Fruit fly (Drosophila melanogaster): Measurements from ENCODE around the gene NO66.
A peak's percentile ranks its signal among the peaks of the same experiment; 100 is the strongest.

NO66 gene

DNA sequence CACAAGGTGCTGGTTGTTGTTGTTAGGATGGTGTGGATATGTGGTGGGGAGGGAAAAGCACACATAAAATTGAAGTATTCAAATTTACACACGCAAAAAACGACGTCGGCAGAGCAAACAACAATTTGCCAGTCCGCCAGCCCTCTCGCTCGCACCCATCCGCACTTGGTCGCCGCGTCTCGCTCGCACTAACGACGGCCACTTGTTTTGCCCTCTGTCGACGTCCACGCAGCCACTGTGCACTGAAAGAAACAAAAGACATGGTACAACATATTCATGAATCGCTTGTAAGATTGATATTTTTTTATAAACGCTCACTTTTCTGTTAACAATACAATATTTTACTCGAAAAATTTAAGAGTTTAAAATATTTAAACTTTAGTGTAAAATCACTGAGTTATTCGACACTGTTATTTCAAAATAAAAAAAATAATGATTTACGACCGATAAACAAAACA lies 4.7 kb downstream of the NO66 start:
- TF ChIP-seq Hr78 (GFP tag; optimal IDR thresholded peaks at IDR 0.05) (no peak), Vsx2 (GFP tag; optimal IDR thresholded peaks at IDR 0.05; ENCODE audit: partially characterized antibody) (no peak), h (GFP tag; optimal IDR thresholded peaks at IDR 0.05) (peak; percentile 77), CrebA (GFP tag; optimal IDR thresholded peaks at IDR 0.05; ENCODE audit: borderline replicate concordance) (no peak), Sp1 (GFP tag; optimal IDR thresholded peaks at IDR 0.05) (peak; percentile 76), OdsH (GFP tag; optimal IDR thresholded peaks at IDR 0.05) (peak; percentile 71), dl (GFP tag; optimal IDR thresholded peaks at IDR 0.05; ENCODE audit: insufficient read depth in 1 of 2, partially characterized antibody in 2 of 2) (peak in 1 of 2 experiments; percentile 32), Dif (GFP tag; optimal IDR thresholded peaks at IDR 0.05; ENCODE audit: partially characterized antibody) (no peak), woc (GFP tag; optimal IDR thresholded peaks at IDR 0.05) (peak; percentile 62), ey (GFP tag; optimal IDR thresholded peaks at IDR 0.05) (peak; percentile 80), sage (GFP tag; optimal IDR thresholded peaks at IDR 0.05) (no peak), jim (GFP tag; optimal IDR thresholded peaks at IDR 0.05) (no peak), Hr83 (GFP tag; optimal IDR thresholded peaks at IDR 0.05; ENCODE audit: poor library complexity, severe bottlenecking) (peak; percentile 56), Jra (GFP tag; optimal IDR thresholded peaks at IDR 0.05) (peak; percentile 68), Abd-B (GFP tag; optimal IDR thresholded peaks at IDR 0.05) (no peak), CG9705 (GFP tag; optimal IDR thresholded peaks at IDR 0.05) (no peak), fru (GFP tag; optimal IDR thresholded peaks at IDR 0.05) (peak; percentile 81), brk (GFP tag; optimal IDR thresholded peaks at IDR 0.05) (peak; percentile 31), Hnf4 (GFP tag; optimal IDR thresholded peaks at IDR 0.05) (peak; percentile 73), CG32264 (GFP tag; optimal IDR thresholded peaks at IDR 0.05) (peak; percentile 25), tai (GFP tag; optimal IDR thresholded peaks at IDR 0.05) (peak; percentile 52), Myc (optimal IDR thresholded peaks at IDR 0.05) (no peak), rgr (GFP tag; optimal IDR thresholded peaks at IDR 0.05) (peak; percentile 78), GATAd (GFP tag; optimal IDR thresholded peaks at IDR 0.05) (no peak), HLH106 (tag; optimal IDR thresholded peaks at IDR 0.05) (peak; percentile 77), psq (GFP tag; optimal IDR thresholded peaks at IDR 0.05) (peak; percentile 52), Rel (GFP tag; optimal IDR thresholded peaks at IDR 0.05) (no peak), Rel (tag; optimal IDR thresholded peaks at IDR 0.05) (peak; percentile 46), foxo (GFP tag; optimal IDR thresholded peaks at IDR 0.05) (peak in 1 of 2 experiments; percentile 81), sv (GFP tag; optimal IDR thresholded peaks at IDR 0.05) (peak; percentile 34), lola (GFP tag; optimal IDR thresholded peaks at IDR 0.05) (no peak), dmrt93B (GFP tag; optimal IDR thresholded peaks at IDR 0.05) (peak; percentile 60), usp (GFP tag; optimal IDR thresholded peaks at IDR 0.05) (no peak), br (GFP tag; optimal IDR thresholded peaks at IDR 0.05) (peak; percentile 76)

- TF ChIP-seq Rel (GFP tag; optimal IDR thresholded peaks at IDR 0.05) (peak; percentile 92), Rel (tag; optimal IDR thresholded peaks at IDR 0.05) (peak; percentile 95), tai (GFP tag; optimal IDR thresholded peaks at IDR 0.05) (peak; percentile 98), woc (GFP tag; optimal IDR thresholded peaks at IDR 0.05) (peak; percentile 98), foxo (GFP tag; optimal IDR thresholded peaks at IDR 0.05) (peak; percentile 98 to 100), psq (GFP tag; optimal IDR thresholded peaks at IDR 0.05) (peak; percentile 99), Dfd (GFP tag; optimal IDR thresholded peaks at IDR 0.05) (peak; percentile 95), dmrt93B (GFP tag; optimal IDR thresholded peaks at IDR 0.05) (peak; percentile 99), dl (GFP tag; optimal IDR thresholded peaks at IDR 0.05; ENCODE audit: insufficient read depth in 1 of 2, partially characterized antibody in 2 of 2) (peak in 1 of 2 experiments; percentile 37), Sp1 (GFP tag; optimal IDR thresholded peaks at IDR 0.05) (peak; percentile 99), Vsx2 (GFP tag; optimal IDR thresholded peaks at IDR 0.05; ENCODE audit: partially characterized antibody) (no peak), fru (GFP tag; optimal IDR thresholded peaks at IDR 0.05) (peak; percentile 99), pan (optimal IDR thresholded peaks at IDR 0.05) (no peak), CG32264 (GFP tag; optimal IDR thresholded peaks at IDR 0.05) (peak; percentile 98), N (GFP tag; optimal IDR thresholded peaks at IDR 0.05) (no peak), jim (GFP tag; optimal IDR thresholded peaks at IDR 0.05) (peak; percentile 96), h (GFP tag; optimal IDR thresholded peaks at IDR 0.05) (peak; percentile 100), ey (GFP tag; optimal IDR thresholded peaks at IDR 0.05) (peak; percentile 100), rgr (GFP tag; optimal IDR thresholded peaks at IDR 0.05) (peak; percentile 99), Abd-B (GFP tag; optimal IDR thresholded peaks at IDR 0.05) (no peak), dsf (GFP tag; optimal IDR thresholded peaks at IDR 0.05; ENCODE audit: borderline replicate concordance) (peak; percentile 95), lola (GFP tag; optimal IDR thresholded peaks at IDR 0.05) (no peak), Mio (GFP tag; optimal IDR thresholded peaks at IDR 0.05) (peak; percentile 95), brk (GFP tag; optimal IDR thresholded peaks at IDR 0.05) (peak; percentile 97), Myc (optimal IDR thresholded peaks at IDR 0.05) (no peak), sv (GFP tag; optimal IDR thresholded peaks at IDR 0.05) (peak; percentile 97), Dif (GFP tag; optimal IDR thresholded peaks at IDR 0.05; ENCODE audit: partially characterized antibody) (peak; percentile 32), Jra (GFP tag; optimal IDR thresholded peaks at IDR 0.05) (peak; percentile 99), CG9705 (GFP tag; optimal IDR thresholded peaks at IDR 0.05) (peak; percentile 99), Hr83 (GFP tag; optimal IDR thresholded peaks at IDR 0.05; ENCODE audit: poor library complexity, severe bottlenecking) (peak; percentile 98), sage (GFP tag; optimal IDR thresholded peaks at IDR 0.05) (peak; percentile 98), CrebA (GFP tag; optimal IDR thresholded peaks at IDR 0.05; ENCODE audit: borderline replicate concordance) (peak; percentile 91), usp (GFP tag; optimal IDR thresholded peaks at IDR 0.05) (no peak), Hnf4 (GFP tag; optimal IDR thresholded peaks at IDR 0.05) (peak; percentile 99), GATAd (GFP tag; optimal IDR thresholded peaks at IDR 0.05) (peak; percentile 99), Hr78 (GFP tag; optimal IDR thresholded peaks at IDR 0.05) (no peak), br (GFP tag; optimal IDR thresholded peaks at IDR 0.05) (peak; percentile 99), OdsH (GFP tag; optimal IDR thresholded peaks at IDR 0.05) (peak; percentile 99), HLH106 (tag; optimal IDR thresholded peaks at IDR 0.05) (peak; percentile 100)
Measured at dm6 chrX:4324781-4325180, 5.5 kb downstream of the NO66 start.
